Fruit fly (Drosophila melanogaster) whole organism, embryonic: Measurements from ENCODE around the gene CG5390.

Source experiments
- Antp ChIP-seq: fragments of 200-800 bp; sonication (Bioruptor generic); optimal IDR thresholded peaks from 3 replicates; lab custom pipeline; 2016; ENCODE audit warnings: missing biosample characterization, missing genetic modification characterization
- BtbVII ChIP-seq: fragments of 200-800 bp; sonication (Bioruptor generic); optimal IDR thresholded peaks from 3 replicates; lab custom pipeline; 2017; ENCODE audit warnings: missing biosample characterization, mild to moderate bottlenecking, missing genetic modification characterization
- CG1024 ChIP-seq: fragments of 200-800 bp; sonication (Bioruptor generic); IDR thresholded peaks from 2 replicates; pipeline ENCODE4 v1.3.6; 2022; ENCODE audit warnings: missing biosample characterization, missing genetic modification characterization
- CG10274 ChIP-seq: fragments of 200-800 bp; sonication (Bioruptor generic); optimal IDR thresholded peaks from 3 replicates; lab custom pipeline; 2017; ENCODE audit warnings: missing biosample characterization, mild to moderate bottlenecking, missing genetic modification characterization
- CG10431 ChIP-seq: fragments of 200-800 bp; sonication (Bioruptor generic); optimal IDR thresholded peaks from 3 replicates; lab custom pipeline; 2018; ENCODE audit warnings: missing biosample characterization, mild to moderate bottlenecking, missing genetic modification characterization
- CG13287 ChIP-seq: fragments of 200-800 bp; sonication (Bioruptor generic); IDR thresholded peaks from 2 replicates; pipeline ENCODE4 v1.3.6; 2022; ENCODE audit warnings: missing biosample characterization, missing genetic modification characterization; ENCODE audit not compliant: partially characterized antibody
- CG13624 ChIP-seq: fragments of 200-800 bp; sonication (Bioruptor generic); optimal IDR thresholded peaks from 2 replicates; lab custom pipeline; 2016; ENCODE audit warnings: missing biosample characterization, missing genetic modification characterization
- CG14441 ChIP-seq: fragments of 200-800 bp; sonication (Bioruptor generic); IDR thresholded peaks from 2 replicates; pipeline ENCODE4 v1.3.6; 2022; ENCODE audit warnings: missing biosample characterization, missing genetic modification characterization
- CG17361 ChIP-seq: fragments of 200-800 bp; sonication (Bioruptor generic); IDR thresholded peaks from 3 replicates; pipeline ENCODE4 v1.3.6; 2022; ENCODE audit warnings: missing biosample characterization, missing genetic modification characterization
- CG17385 ChIP-seq: fragments of 200-800 bp; sonication (Bioruptor generic); optimal IDR thresholded peaks from 3 replicates; lab custom pipeline; 2018; ENCODE audit warnings: missing biosample characterization, mild to moderate bottlenecking, missing genetic modification characterization
- CG18262 ChIP-seq: fragments of 200-800 bp; optimal IDR thresholded peaks from 3 replicates; lab custom pipeline; 2019; ENCODE audit warnings: missing biosample characterization, mild to moderate bottlenecking, missing genetic modification characterization, moderate library complexity
- CG1832 ChIP-seq: fragments of 200-800 bp; sonication (Bioruptor generic); optimal IDR thresholded peaks from 2 replicates; lab custom pipeline; 2017; ENCODE audit warnings: missing biosample characterization, mild to moderate bottlenecking, missing genetic modification characterization, inconsistent platforms
- CG30020 ChIP-seq: fragments of 200-800 bp; optimal IDR thresholded peaks from 2 replicates; lab custom pipeline; 2019; ENCODE audit warnings: missing biosample characterization, mild to moderate bottlenecking, missing genetic modification characterization, moderate library complexity
- CG42726 ChIP-seq: fragments of 200-800 bp; sonication (Bioruptor generic); IDR thresholded peaks from 2 replicates; pipeline ENCODE4 v1.3.6; 2022; ENCODE audit warnings: missing biosample characterization, missing genetic modification characterization; ENCODE audit not compliant: partially characterized antibody
- CG6683 ChIP-seq: fragments of 200-800 bp; sonication (Bioruptor generic); optimal IDR thresholded peaks from 2 replicates; lab custom pipeline; 2017; ENCODE audit warnings: missing biosample characterization, mild to moderate bottlenecking, missing genetic modification characterization, missing genetic modification reagents
- CG6854 ChIP-seq: fragments of 200-800 bp; sonication (Bioruptor generic); optimal IDR thresholded peaks from 3 replicates; lab custom pipeline; 2017; ENCODE audit warnings: missing biosample characterization, mild to moderate bottlenecking, missing genetic modification characterization
- CG8290 ChIP-seq, 3 experiments: fragments of 200-800 bp; sonication (Bioruptor generic); optimal IDR thresholded peaks; 2 replicates each; lab custom pipeline; 2016 to 2019; ENCODE audit warnings: missing biosample characterization in 3 of 3, missing genetic modification characterization in 3 of 3, mild to moderate bottlenecking in 2 of 3, moderate library complexity in 1 of 3
- CG8478 ChIP-seq: fragments of >200 bp; optimal IDR thresholded peaks from 2 replicates; lab custom pipeline; 2018
- CG9932 ChIP-seq: fragments of 200-800 bp; sonication (Bioruptor generic); IDR thresholded peaks from 2 replicates; pipeline ENCODE4 v1.3.6; 2022; ENCODE audit warnings: missing biosample characterization, missing genetic modification characterization
- Dp ChIP-seq: fragments of 200-800 bp; sonication (Bioruptor generic); optimal IDR thresholded peaks from 2 replicates; lab custom pipeline; 2018; ENCODE audit warnings: missing biosample characterization, mild to moderate bottlenecking, missing genetic modification characterization, moderate library complexity
- Elba2 ChIP-seq: fragments of 200-800 bp; sonication (Bioruptor generic); optimal IDR thresholded peaks from 3 replicates; lab custom pipeline; 2016; ENCODE audit warnings: missing biosample characterization, missing genetic modification characterization
- Fer2 ChIP-seq: fragments of 200-800 bp; sonication (Bioruptor generic); optimal IDR thresholded peaks from 2 replicates; lab custom pipeline; 2018; ENCODE audit warnings: missing biosample characterization, mild to moderate bottlenecking, missing genetic modification characterization, moderate library complexity
- H2.0 ChIP-seq: fragments of 200-800 bp; sonication (Bioruptor generic); IDR thresholded peaks from 2 replicates; pipeline ENCODE4 v1.3.6; 2022; ENCODE audit warnings: missing biosample characterization, missing genetic modification characterization
- Lim3 ChIP-seq: fragments of 200-800 bp; sonication (Bioruptor generic); IDR thresholded peaks from 2 replicates; pipeline ENCODE4 v1.3.6; 2022; ENCODE audit warnings: missing biosample characterization, missing genetic modification characterization
- MESR4 ChIP-seq: fragments of 200-800 bp; sonication (Bioruptor generic); optimal IDR thresholded peaks from 2 replicates; lab custom pipeline; 2018; ENCODE audit warnings: missing biosample characterization, mild to moderate bottlenecking, missing genetic modification characterization, moderate library complexity
- Meics ChIP-seq: fragments of 200-800 bp; sonication (Bioruptor generic); optimal IDR thresholded peaks from 2 replicates; lab custom pipeline; 2017; ENCODE audit warnings: missing biosample characterization, mild to moderate bottlenecking, missing genetic modification characterization
- Neu2 ChIP-seq: fragments of 200-800 bp; sonication (Bioruptor generic); optimal IDR thresholded peaks from 3 replicates; lab custom pipeline; 2016; ENCODE audit warnings: missing biosample characterization, missing genetic modification characterization, borderline replicate concordance
- PHDP ChIP-seq: fragments of 200-800 bp; sonication (Bioruptor generic); optimal IDR thresholded peaks from 3 replicates; lab custom pipeline; 2018; ENCODE audit warnings: missing biosample characterization, mild to moderate bottlenecking, missing genetic modification characterization, moderate library complexity
- Sin3A ChIP-seq: fragments of >200 bp; optimal IDR thresholded peaks from 2 replicates; lab custom pipeline; 2018
- Six4 ChIP-seq: fragments of 200-800 bp; sonication (Bioruptor generic); optimal IDR thresholded peaks from 2 replicates; lab custom pipeline; 2016; ENCODE audit warnings: missing biosample characterization, missing genetic modification characterization
- YL-1 ChIP-seq: fragments of 200-800 bp; sonication (Bioruptor generic); optimal IDR thresholded peaks from 3 replicates; lab custom pipeline; 2017; ENCODE audit warnings: missing biosample characterization, mild to moderate bottlenecking, missing genetic modification characterization
- ab ChIP-seq: fragments of 200-800 bp; sonication (Bioruptor generic); optimal IDR thresholded peaks from 2 replicates; lab custom pipeline; 2016; ENCODE audit warnings: missing biosample characterization, missing genetic modification characterization
- abd-A ChIP-seq: fragments of 200-800 bp; sonication (Bioruptor generic); optimal IDR thresholded peaks from 3 replicates; lab custom pipeline; 2019; ENCODE audit warnings: missing biosample characterization, mild to moderate bottlenecking, missing genetic modification characterization, moderate library complexity
- bsh ChIP-seq, 2 experiments: fragments of 200-800 bp; sonication (Bioruptor generic); optimal IDR thresholded peaks; 2 replicates each; lab custom pipeline; 2017 to 2018; ENCODE audit warnings: mild to moderate bottlenecking in 2 of 2, missing biosample characterization in 2 of 2, missing genetic modification characterization in 2 of 2, moderate library complexity in 1 of 2
- cg ChIP-seq: fragments of 200-800 bp; sonication (Bioruptor generic); optimal IDR thresholded peaks from 3 replicates; lab custom pipeline; 2019; ENCODE audit warnings: missing biosample characterization, mild to moderate bottlenecking, missing genetic modification characterization, moderate library complexity
- dmrt99B ChIP-seq: fragments of 200-800 bp; sonication (Bioruptor generic); optimal IDR thresholded peaks from 2 replicates; lab custom pipeline; 2018; ENCODE audit warnings: missing biosample characterization, mild to moderate bottlenecking, missing genetic modification characterization, moderate library complexity
- ewg ChIP-seq: fragments of 200-800 bp; sonication (Bioruptor generic); optimal IDR thresholded peaks from 3 replicates; lab custom pipeline; 2017; ENCODE audit warnings: mild to moderate bottlenecking, missing biosample characterization, missing genetic modification reagents, missing genetic modification characterization
- hb ChIP-seq: fragments of 200-800 bp; sonication (Bioruptor generic); IDR thresholded peaks from 3 replicates; pipeline ENCODE4 v1.3.6; 2022; ENCODE audit warnings: missing biosample characterization, missing genetic modification characterization; ENCODE audit not compliant: partially characterized antibody
- lab ChIP-seq: fragments of 200-800 bp; sonication (Bioruptor generic); optimal IDR thresholded peaks from 3 replicates; lab custom pipeline; 2017; ENCODE audit warnings: missing biosample characterization, missing genetic modification characterization, mild to moderate bottlenecking, moderate library complexity, missing genetic modification reagents
- mam ChIP-seq: fragments of 200-800 bp; sonication (Bioruptor generic); optimal IDR thresholded peaks from 3 replicates; lab custom pipeline; 2016; ENCODE audit warnings: missing biosample characterization, missing genetic modification characterization
- oc ChIP-seq: fragments of 200-800 bp; sonication (Bioruptor generic); optimal IDR thresholded peaks from 2 replicates; lab custom pipeline; 2018; ENCODE audit warnings: missing biosample characterization, mild to moderate bottlenecking, missing genetic modification characterization, moderate library complexity
- otp ChIP-seq: fragments of 200-800 bp; sonication (Bioruptor generic); IDR thresholded peaks from 3 replicates; pipeline ENCODE4, ENCODE4 v1.3.6; 2022; ENCODE audit warnings: missing biosample characterization, missing genetic modification characterization
- pfk ChIP-seq: fragments of 200-800 bp; sonication (Bioruptor generic); optimal IDR thresholded peaks from 2 replicates; lab custom pipeline; 2018; ENCODE audit warnings: missing biosample characterization, mild to moderate bottlenecking, missing genetic modification characterization, moderate library complexity
- sens ChIP-seq: fragments of 200-800 bp; sonication (Bioruptor generic); peaks from one replicate; lab custom pipeline; 2016; ENCODE audit warnings: missing biosample characterization, missing genetic modification characterization
- sima ChIP-seq: fragments of 200-800 bp; sonication (Bioruptor generic); optimal IDR thresholded peaks from 2 replicates; lab custom pipeline; 2016; ENCODE audit warnings: missing biosample characterization, missing genetic modification characterization
- sob ChIP-seq: fragments of 200-800 bp; sonication (Bioruptor generic); IDR thresholded peaks from 2 replicates; pipeline ENCODE4 v1.3.6; 2022; ENCODE audit warnings: missing biosample characterization, missing genetic modification characterization
- tap ChIP-seq: fragments of 200-800 bp; optimal IDR thresholded peaks from 3 replicates; lab custom pipeline; 2019; ENCODE audit warnings: missing biosample characterization, mild to moderate bottlenecking, missing genetic modification characterization, moderate library complexity
- toy ChIP-seq: fragments of 200-800 bp; sonication (Bioruptor generic); IDR thresholded peaks from 2 replicates; pipeline ENCODE4 v1.3.6; 2022; ENCODE audit warnings: missing biosample characterization, missing genetic modification characterization
- zfh2 ChIP-seq: fragments of 200-800 bp; sonication (Bioruptor generic); optimal IDR thresholded peaks from 2 replicates; lab custom pipeline; 2016; ENCODE audit warnings: missing biosample characterization, missing genetic modification characterization

CG5390 gene

dm6 chr2L:10263830-10264634, 42.4 kb downstream of the CG5390 start, which contains the start of gene REPTOR-BP (continued):
- TF ChIP-seq otp (no peak), CG8290 (GFP tag; optimal IDR thresholded peaks at IDR 0.05; lab: Kevin White, UChicago) (no peak), CG8290 (tag; optimal IDR thresholded peaks at IDR 0.05; lab: Kevin White, UChicago) (no peak), BtbVII (GFP tag; lab: Kevin White, UChicago) (no peak), MESR4 (peak; percentile 83), Sin3A (lab: Kevin White, UChicago) (no peak), H2.0 (GFP tag; lab: Robert Waterston, UW) (no peak), CG10431 (no peak), dmrt99B (no peak), Lim3 (GFP tag; lab: Robert Waterston, UW) (no peak), lab (no peak), tap (tag; lab: Kevin White, UChicago) (no peak), sens (GFP tag; lab: Kevin White, UChicago) (peak; percentile 59), CG17361 (GFP tag; lab: Robert Waterston, UW) (peak; percentile 22; the same call in 1 of the 3 replicates), PHDP (tag; lab: Kevin White, UChicago) (no peak), CG13624 (peak; percentile 82), CG6854 (no peak), CG13287 (GFP tag; lab: Robert Waterston, UW) (no peak), CG1832 (no peak), Neu2 (GFP tag; lab: Kevin White, UChicago) (no peak), ab (no peak), Fer2 (tag; lab: Kevin White, UChicago) (no peak), YL-1 (GFP tag; lab: Kevin White, UChicago) (peak; percentile 76), zfh2 (GFP tag; lab: Kevin White, UChicago) (no peak), oc (no peak), mam (GFP tag; lab: Kevin White, UChicago) (no peak), Antp (no peak), cg (GFP tag; lab: Kevin White, UChicago) (peak; percentile 95), CG17385 (GFP tag; lab: Kevin White, UChicago) (no peak), CG30020 (tag; lab: Kevin White, UChicago) (peak; percentile 97), sima (GFP tag; lab: Kevin White, UChicago) (no peak), bsh (GFP tag; optimal IDR thresholded peaks at IDR 0.05; lab: Kevin White, UChicago) (no peak), CG14441 (GFP tag; lab: Robert Waterston, UW) (no peak), toy (no peak), CG18262 (tag; lab: Kevin White, UChicago) (peak; percentile 0), Six4 (GFP tag; lab: Kevin White, UChicago) (no peak), CG9932 (GFP tag; lab: Robert Waterston, UW) (no peak), abd-A (no peak), CG10274 (no peak), sob (GFP tag; lab: Robert Waterston, UW) (no peak), CG8478 (no peak), CG42726 (GFP tag; lab: Robert Waterston, UW) (no peak), Elba2 (GFP tag; lab: Kevin White, UChicago) (peak; percentile 48), CG6683 (GFP tag; lab: Kevin White, UChicago) (no peak), ewg (GFP tag; lab: Kevin White, UChicago) (no peak), pfk (peak; percentile 89), CG1024 (GFP tag; lab: Robert Waterston, UW) (peak; percentile 28; the same call in 1 of the 2 replicates), Dp (GFP tag; lab: Kevin White, UChicago) (peak; percentile 41), hb (no peak), Meics (no peak)
